Fruit fly (Drosophila melanogaster) whole organism, embryonic: ENCODE results near the gene CG13028.

Source experiments
- ATbp ChIP-seq: fragments of 200-800 bp; sonication (Bioruptor generic); optimal IDR thresholded peaks from 2 replicates; lab custom pipeline; 2017; ENCODE audit warnings: missing biosample characterization, mild to moderate bottlenecking, missing genetic modification characterization, missing genetic modification reagents
- Awh ChIP-seq: fragments of 200-800 bp; sonication (Bioruptor generic); IDR thresholded peaks from 2 replicates; pipeline ENCODE4, ENCODE4 v1.3.6; 2022; ENCODE audit warnings: missing biosample characterization, missing genetic modification characterization
- CG11696 ChIP-seq: fragments of 200-800 bp; sonication (Bioruptor generic); IDR thresholded peaks from 2 replicates; pipeline ENCODE4 v1.3.6; 2022; ENCODE audit warnings: missing biosample characterization, missing genetic modification characterization
- CG12104 ChIP-seq: fragments of 200-800 bp; sonication (Bioruptor generic); optimal IDR thresholded peaks from 3 replicates; lab custom pipeline; 2016; ENCODE audit warnings: missing biosample characterization, missing genetic modification characterization
- CG12236 ChIP-seq: fragments of 200-800 bp; sonication (Bioruptor generic); optimal IDR thresholded peaks from 2 replicates; lab custom pipeline; 2016; ENCODE audit warnings: missing biosample characterization, missing genetic modification characterization
- CG12659 ChIP-seq: fragments of 200-800 bp; sonication (Bioruptor generic); optimal IDR thresholded peaks from 3 replicates; lab custom pipeline; 2017; ENCODE audit warnings: mild to moderate bottlenecking, missing biosample characterization, missing genetic modification reagents, missing genetic modification characterization
- CG12744 ChIP-seq: fragments of 200-800 bp; sonication (Bioruptor generic); optimal IDR thresholded peaks from 2 replicates; lab custom pipeline; 2016; ENCODE audit warnings: missing biosample characterization, missing genetic modification characterization
- CG12769 ChIP-seq: fragments of 200-800 bp; sonication (Bioruptor generic); optimal IDR thresholded peaks from 2 replicates; lab custom pipeline; 2019; ENCODE audit warnings: missing biosample characterization, mild to moderate bottlenecking, missing genetic modification characterization, moderate library complexity
- CG14050 ChIP-seq: fragments of 200-800 bp; sonication (Bioruptor generic); IDR thresholded peaks from 3 replicates; pipeline ENCODE4 v1.3.6; 2022; ENCODE audit warnings: missing biosample characterization, missing genetic modification characterization
- CG15073 ChIP-seq: fragments of 200-800 bp; sonication (Bioruptor generic); optimal IDR thresholded peaks from 2 replicates; lab custom pipeline; 2016; ENCODE audit warnings: missing biosample characterization, missing genetic modification characterization
- CG15696 ChIP-seq: fragments of 200-800 bp; sonication (Bioruptor generic); optimal IDR thresholded peaks from 2 replicates; lab custom pipeline; 2019; ENCODE audit warnings: missing biosample characterization, mild to moderate bottlenecking, missing genetic modification characterization, moderate library complexity
- CG18599 ChIP-seq: fragments of 200-800 bp; sonication (Bioruptor generic); optimal IDR thresholded peaks from 3 replicates; lab custom pipeline; 2017; ENCODE audit warnings: missing biosample characterization, missing genetic modification characterization, mild to moderate bottlenecking, moderate library complexity, missing genetic modification reagents
- CG2678 ChIP-seq: fragments of 200-800 bp; sonication (Bioruptor generic); optimal IDR thresholded peaks from 3 replicates; lab custom pipeline; 2019; ENCODE audit warnings: missing biosample characterization, mild to moderate bottlenecking, missing genetic modification characterization, moderate library complexity
- CG30403 ChIP-seq: fragments of 200-800 bp; sonication (Bioruptor generic); optimal IDR thresholded peaks from 3 replicates; lab custom pipeline; 2016; ENCODE audit warnings: missing biosample characterization, missing genetic modification characterization
- CG31224 ChIP-seq: fragments of 200-800 bp; sonication (Bioruptor generic); IDR thresholded peaks from 2 replicates; pipeline ENCODE4 v1.3.6; 2022; ENCODE audit warnings: missing biosample characterization, missing genetic modification characterization
- CG32767 ChIP-seq: fragments of 200-800 bp; sonication (Bioruptor generic); IDR thresholded peaks from 2 replicates; pipeline ENCODE4 v1.3.6; 2022; ENCODE audit warnings: missing biosample characterization, missing genetic modification characterization
- CG3726 ChIP-seq: fragments of 200-800 bp; sonication (Bioruptor generic); IDR thresholded peaks from 3 replicates; pipeline ENCODE4, ENCODE4 v1.3.6; 2022; ENCODE audit warnings: missing biosample characterization, missing genetic modification characterization
- CG5953 ChIP-seq: fragments of 200-800 bp; sonication (Bioruptor generic); IDR thresholded peaks from 2 replicates; pipeline ENCODE4 v1.3.6; 2022; ENCODE audit warnings: missing biosample characterization, missing genetic modification characterization
- CG7556 ChIP-seq: fragments of 200-800 bp; sonication (Bioruptor generic); optimal IDR thresholded peaks from 2 replicates; lab custom pipeline; 2017; ENCODE audit warnings: missing biosample characterization, mild to moderate bottlenecking, missing genetic modification characterization
- CG8290 ChIP-seq, 3 experiments: fragments of 200-800 bp; sonication (Bioruptor generic); optimal IDR thresholded peaks; 2 replicates each; lab custom pipeline; 2016 to 2019; ENCODE audit warnings: missing biosample characterization in 3 of 3, missing genetic modification characterization in 3 of 3, mild to moderate bottlenecking in 2 of 3, moderate library complexity in 1 of 3
- CG9437 ChIP-seq: fragments of 200-800 bp; sonication (Bioruptor generic); optimal IDR thresholded peaks from 2 replicates; lab custom pipeline; 2018; ENCODE audit warnings: missing biosample characterization, mild to moderate bottlenecking, missing genetic modification characterization
- Chrac-16 ChIP-seq: fragments of 200-800 bp; sonication (Bioruptor generic); optimal IDR thresholded peaks from 3 replicates; lab custom pipeline; 2016; ENCODE audit warnings: missing biosample characterization, missing genetic modification characterization
- CkIIα-i1 ChIP-seq: fragments of 200-800 bp; sonication (Bioruptor generic); IDR thresholded peaks from 2 replicates; pipeline ENCODE4 v1.3.6; 2022; ENCODE audit warnings: missing biosample characterization, missing genetic modification characterization
- Dll ChIP-seq: fragments of 200-800 bp; sonication (Bioruptor generic); IDR thresholded peaks from 4 replicates; pipeline ENCODE4 v1.3.6; 2022; ENCODE audit warnings: missing biosample characterization, missing genetic modification characterization; ENCODE audit not compliant: partially characterized antibody
- Dp ChIP-seq: fragments of 200-800 bp; sonication (Bioruptor generic); optimal IDR thresholded peaks from 2 replicates; lab custom pipeline; 2018; ENCODE audit warnings: missing biosample characterization, mild to moderate bottlenecking, missing genetic modification characterization, moderate library complexity
- Dref ChIP-seq: fragments of 200-800 bp; sonication (Bioruptor generic); IDR thresholded peaks from 2 replicates; pipeline ENCODE4 v1.3.6; 2022; ENCODE audit warnings: missing biosample characterization, missing genetic modification characterization
- Fer2 ChIP-seq: fragments of 200-800 bp; sonication (Bioruptor generic); optimal IDR thresholded peaks from 2 replicates; lab custom pipeline; 2018; ENCODE audit warnings: missing biosample characterization, mild to moderate bottlenecking, missing genetic modification characterization, moderate library complexity
- Myb ChIP-seq: fragments of 200-800 bp; sonication (Bioruptor generic); optimal IDR thresholded peaks from 2 replicates; lab custom pipeline; 2016; ENCODE audit warnings: missing biosample characterization, missing genetic modification characterization
- Nf-YA ChIP-seq: fragments of 200-800 bp; sonication (Bioruptor generic); IDR thresholded peaks from 2 replicates; pipeline ENCODE4 v1.3.6; 2022; ENCODE audit warnings: missing biosample characterization, missing genetic modification characterization
- Nf-YB ChIP-seq: fragments of 200-800 bp; sonication (Bioruptor generic); optimal IDR thresholded peaks from 3 replicates; lab custom pipeline; 2019; ENCODE audit warnings: missing biosample characterization, mild to moderate bottlenecking, missing genetic modification characterization, moderate library complexity
- Ravus ChIP-seq: fragments of 200-800 bp; sonication (Bioruptor generic); IDR thresholded peaks from 2 replicates; pipeline ENCODE4 v1.3.6; 2022; ENCODE audit warnings: missing biosample characterization, missing genetic modification characterization
- Spps ChIP-seq: fragments of 200-800 bp; sonication (Bioruptor generic); optimal IDR thresholded peaks from 2 replicates; lab custom pipeline; 2018; ENCODE audit warnings: missing biosample characterization, mild to moderate bottlenecking, missing genetic modification characterization
- amos ChIP-seq: fragments of 200-800 bp; sonication (Bioruptor generic); IDR thresholded peaks from 2 replicates; pipeline ENCODE4 v1.3.6; 2022; ENCODE audit warnings: missing biosample characterization, missing genetic modification characterization; ENCODE audit not compliant: partially characterized antibody
- bbx ChIP-seq: fragments of 200-800 bp; sonication (Bioruptor generic); IDR thresholded peaks from 2 replicates; pipeline ENCODE4 v1.3.6; 2022; ENCODE audit warnings: missing biosample characterization, missing genetic modification characterization; ENCODE audit not compliant: partially characterized antibody
- ci ChIP-seq: fragments of 200-800 bp; sonication (Bioruptor generic); IDR thresholded peaks from 3 replicates; pipeline ENCODE4 v1.3.6; 2022; ENCODE audit warnings: missing biosample characterization, missing genetic modification characterization
- dmrt11E ChIP-seq: fragments of 200-800 bp; sonication (Bioruptor generic); optimal IDR thresholded peaks from 3 replicates; lab custom pipeline; 2018; ENCODE audit warnings: missing biosample characterization, mild to moderate bottlenecking, missing genetic modification characterization, moderate library complexity
- gcm2 ChIP-seq: fragments of 200-800 bp; sonication (Bioruptor generic); optimal IDR thresholded peaks from 2 replicates; lab custom pipeline; 2016; ENCODE audit warnings: missing biosample characterization, missing genetic modification characterization
- grau ChIP-seq: fragments of 200-800 bp; optimal IDR thresholded peaks from 3 replicates; lab custom pipeline; 2019; ENCODE audit warnings: missing biosample characterization, mild to moderate bottlenecking, missing genetic modification characterization, moderate library complexity
- nau ChIP-seq: fragments of 200-800 bp; sonication (Bioruptor generic); optimal IDR thresholded peaks from 3 replicates; lab custom pipeline; 2017; ENCODE audit warnings: missing biosample characterization, mild to moderate bottlenecking, missing genetic modification characterization, missing genetic modification reagents
- nerfin-2 ChIP-seq: fragments of 200-800 bp; sonication (Bioruptor generic); IDR thresholded peaks from 2 replicates; pipeline ENCODE4 v1.3.6; 2022; ENCODE audit warnings: missing biosample characterization, missing genetic modification characterization; ENCODE audit not compliant: partially characterized antibody
- p53 ChIP-seq: fragments of 200-800 bp; sonication (Bioruptor generic); optimal IDR thresholded peaks from 2 replicates; lab custom pipeline; 2016; ENCODE audit warnings: missing biosample characterization, missing genetic modification characterization
- pho ChIP-seq: fragments of 200-800 bp; sonication (Bioruptor generic); optimal IDR thresholded peaks from 2 replicates; lab custom pipeline; 2016; ENCODE audit warnings: missing biosample characterization, missing genetic modification characterization
- phol ChIP-seq: fragments of 200-800 bp; sonication (Bioruptor generic); optimal IDR thresholded peaks from 3 replicates; lab custom pipeline; 2018; ENCODE audit warnings: missing biosample characterization, mild to moderate bottlenecking, missing genetic modification characterization, moderate library complexity
- pum ChIP-seq: fragments of 200-800 bp; sonication (Bioruptor generic); optimal IDR thresholded peaks from 2 replicates; lab custom pipeline; 2016; ENCODE audit warnings: missing biosample characterization, missing genetic modification characterization
- ranshi ChIP-seq: fragments of 200-800 bp; sonication (Bioruptor generic); IDR thresholded peaks from 2 replicates; pipeline ENCODE4 v1.3.6; 2022; ENCODE audit warnings: missing biosample characterization, missing genetic modification characterization
- run ChIP-seq: fragments of 200-800 bp; sonication (Bioruptor generic); optimal IDR thresholded peaks from 3 replicates; lab custom pipeline; 2018; ENCODE audit warnings: missing biosample characterization, mild to moderate bottlenecking, missing genetic modification characterization
- shn ChIP-seq: fragments of 200-800 bp; sonication (Bioruptor generic); optimal IDR thresholded peaks from 3 replicates; lab custom pipeline; 2016; ENCODE audit warnings: missing biosample characterization, missing genetic modification characterization
- tll ChIP-seq, 2 experiments: fragments of 200-800 bp in 1 of 2; fragments of >200 bp in 1 of 2; sonication (Bioruptor generic) in 1 of 2; optimal IDR thresholded peaks; 2 replicates each; lab custom pipeline; 2017 to 2019; ENCODE audit warnings: missing biosample characterization in 2 of 2, missing genetic modification characterization in 2 of 2, mild to moderate bottlenecking in 1 of 2, moderate library complexity in 1 of 2
- yki ChIP-seq: fragments of >200 bp; optimal IDR thresholded peaks from 3 replicates; lab custom pipeline; 2018
- zen2 ChIP-seq: fragments of 200-800 bp; sonication (Bioruptor generic); IDR thresholded peaks from 3 replicates; pipeline ENCODE4 v1.3.6; 2022; ENCODE audit warnings: missing biosample characterization, missing genetic modification characterization; ENCODE audit not compliant: partially characterized antibody
- zfh1 ChIP-seq: fragments of 200-800 bp; sonication (Bioruptor generic); IDR thresholded peaks from 3 replicates; pipeline ENCODE4 v1.3.6; 2022; ENCODE audit warnings: missing biosample characterization, missing genetic modification characterization

The CG13028 gene

dm6 chr3L:16893647-16894046 is 29.4 kb upstream of the CG13028 start (continued):
- TF ChIP-seq Nf-YB: no peak
- TF ChIP-seq CG14050 (GFP tag; lab: Robert Waterston, UW): no peak
- TF ChIP-seq Ravus: no peak
- no peak for TF ChIP-seq Fer2 (tag; lab: Kevin White, UChicago)
- no peak for TF ChIP-seq yki (lab: Kevin White, UChicago)
- no peak for TF ChIP-seq Nf-YA (GFP tag; lab: Robert Waterston, UW)
- no peak for TF ChIP-seq shn (GFP tag; lab: Kevin White, UChicago)
- TF ChIP-seq CG31224 (GFP tag; lab: Robert Waterston, UW): no peak
- no peak for TF ChIP-seq pho
- TF ChIP-seq CG3726 (GFP tag; lab: Robert Waterston, UW): no peak
- TF ChIP-seq Chrac-16 (GFP tag; lab: Kevin White, UChicago): no peak
- TF ChIP-seq CkIIα-i1 (GFP tag; lab: Robert Waterston, UW): no peak
- TF ChIP-seq nerfin-2 (GFP tag; lab: Robert Waterston, UW): no peak
- no peak for TF ChIP-seq Dp (GFP tag; lab: Kevin White, UChicago)
- TF ChIP-seq tll (GFP tag; optimal IDR thresholded peaks at IDR 0.05; lab: Kevin White, UChicago): no peak
- no peak for TF ChIP-seq p53
- TF ChIP-seq grau (tag; lab: Kevin White, UChicago): peak; percentile 41
- no peak for TF ChIP-seq CG15073 (GFP tag; lab: Kevin White, UChicago)
- TF ChIP-seq CG12659: peak; percentile 18
- no peak for TF ChIP-seq CG12236 (GFP tag; lab: Kevin White, UChicago)
- no peak for TF ChIP-seq Myb (GFP tag; lab: Kevin White, UChicago)
- peak; percentile 65 for TF ChIP-seq CG2678 (tag; lab: Kevin White, UChicago)
- TF ChIP-seq Spps: no peak
- TF ChIP-seq ranshi: no peak
- TF ChIP-seq CG8290 (GFP tag; optimal IDR thresholded peaks at IDR 0.05; lab: Kevin White, UChicago): no peak
- peak in 1 of 2 experiments; percentile 14 for TF ChIP-seq CG8290 (tag; optimal IDR thresholded peaks at IDR 0.05; lab: Kevin White, UChicago)
- no peak for TF ChIP-seq gcm2
- no peak for TF ChIP-seq CG12104 (GFP tag; lab: Kevin White, UChicago)
- no peak for TF ChIP-seq ci (GFP tag; lab: Robert Waterston, UW)
- no peak for TF ChIP-seq Awh (GFP tag; lab: Robert Waterston, UW)
- TF ChIP-seq phol (tag; lab: Kevin White, UChicago): peak; percentile 2
- no peak for TF ChIP-seq nau (GFP tag; lab: Kevin White, UChicago)
- TF ChIP-seq CG18599 (GFP tag; lab: Kevin White, UChicago): peak; percentile 60
- TF ChIP-seq CG32767 (GFP tag; lab: Robert Waterston, UW): no peak
- TF ChIP-seq run: no peak
- TF ChIP-seq CG15696 (tag; lab: Kevin White, UChicago): no peak
- no peak for TF ChIP-seq Dll (GFP tag; lab: Robert Waterston, UW)
- no peak for TF ChIP-seq zfh1 (GFP tag; lab: Robert Waterston, UW)
- no peak for TF ChIP-seq bbx (GFP tag; lab: Robert Waterston, UW)
- TF ChIP-seq CG30403 (GFP tag; lab: Kevin White, UChicago): peak; percentile 1
- TF ChIP-seq CG7556: peak; percentile 27
- no peak for TF ChIP-seq ATbp (GFP tag; lab: Kevin White, UChicago)
- TF ChIP-seq CG5953 (GFP tag; lab: Robert Waterston, UW): no peak
- TF ChIP-seq CG12744 (GFP tag; lab: Kevin White, UChicago): no peak
- no peak for TF ChIP-seq CG9437
- no peak for TF ChIP-seq CG11696 (GFP tag; lab: Robert Waterston, UW)
- TF ChIP-seq pum (GFP tag; lab: Kevin White, UChicago): no peak
- TF ChIP-seq amos (GFP tag; lab: Robert Waterston, UW): no peak
- no peak for TF ChIP-seq Dref (GFP tag; lab: Robert Waterston, UW)
- TF ChIP-seq CG12769: peak; percentile 7
- TF ChIP-seq zen2 (GFP tag; lab: Robert Waterston, UW): no peak
- no peak for TF ChIP-seq dmrt11E (tag; lab: Kevin White, UChicago)
